Worm (Caenorhabditis elegans): ENCODE data around the gene R13H4.2.

DNA sequence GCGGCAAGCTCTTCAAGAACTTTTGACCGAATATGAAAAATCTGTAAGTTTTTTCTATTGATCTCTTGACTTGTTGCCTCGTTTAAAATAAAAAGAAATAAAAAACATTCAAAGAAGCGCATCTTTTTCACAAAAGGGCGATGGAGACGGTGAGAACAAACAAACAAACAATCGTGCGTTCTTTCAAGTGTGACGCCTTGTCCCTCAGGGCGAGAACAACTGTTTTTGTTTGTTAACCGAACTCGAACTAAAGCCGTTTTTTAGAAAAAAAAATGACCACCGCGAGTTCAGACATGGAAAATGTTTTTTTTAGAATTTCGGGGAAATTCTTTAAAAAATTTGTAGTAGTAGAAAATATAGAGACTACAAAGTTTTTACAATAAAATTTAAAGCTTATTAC lies 10.8 kb downstream of the R13H4.2 start:
- TF ChIP-seq tab-1 (GFP tag; IDR thresholded peaks at IDR 0.05): no peak
- no peak for TF ChIP-seq ztf-29 (GFP tag; IDR thresholded peaks at IDR 0.05)
- TF ChIP-seq ztf-23 (GFP tag; IDR thresholded peaks at IDR 0.05): no peak
- TF ChIP-seq cog-1 (tag; optimal IDR thresholded peaks at IDR 0.05): no peak
- no peak for TF ChIP-seq med-1 (GFP tag; optimal IDR thresholded peaks at IDR 0.05; ENCODE audit: insufficient read depth)
- TF ChIP-seq T22C8.4 (GFP tag; IDR thresholded peaks at IDR 0.05): no peak
- TF ChIP-seq flt-1 (GFP tag; IDR thresholded peaks at IDR 0.05): no peak
- no peak for TF ChIP-seq klf-2 (GFP tag; conservative IDR thresholded peaks at IDR 0.05)
- TF ChIP-seq ref-1 (GFP tag; conservative IDR thresholded peaks at IDR 0.05): no peak
